Fruit fly (Drosophila melanogaster): ENCODE data around the gene fan.

DNA sequence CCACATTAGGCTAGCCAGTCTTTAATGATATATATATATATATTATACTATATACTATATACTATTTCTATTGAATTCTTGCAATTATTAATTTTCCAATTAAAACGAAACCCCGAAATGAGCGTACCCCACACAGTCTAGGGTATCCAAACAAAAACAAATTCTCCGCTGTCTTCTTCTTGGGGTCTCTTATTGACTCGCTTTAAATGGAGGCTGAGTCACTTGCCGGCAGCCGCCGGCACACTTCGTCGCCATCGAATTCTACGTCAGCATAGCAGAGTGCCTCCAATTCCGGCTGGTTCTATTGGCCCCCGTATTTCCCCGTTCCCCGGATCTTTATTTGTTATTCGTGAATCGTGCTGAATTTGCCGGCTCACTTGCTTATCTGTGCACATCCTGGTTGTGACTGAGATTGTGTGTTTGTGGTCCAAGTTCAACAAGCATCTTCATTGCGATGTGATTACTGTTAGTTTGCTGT lies 14.2 kb upstream of the fan start:
- no peak for TF ChIP-seq Dll (optimal IDR thresholded peaks at IDR 0.05)
- no peak for TF ChIP-seq CG8478 (optimal IDR thresholded peaks at IDR 0.05)
- no peak for TF ChIP-seq psq (optimal IDR thresholded peaks at IDR 0.05)
- TF ChIP-seq EcR (GFP tag; optimal IDR thresholded peaks at IDR 0.05) = no peak
- no peak for TF ChIP-seq usp (GFP tag; optimal IDR thresholded peaks at IDR 0.05)
